Fruit fly (Drosophila melanogaster) whole organism, prepupa: Measurements from ENCODE around the gene CG32407.

Experiments used
- Ets96B ChIP-seq: fragments of 200-800 bp; optimal IDR thresholded peaks from 2 replicates; lab custom pipeline; 2019; ENCODE audit warnings: missing biosample characterization, mild to moderate bottlenecking, missing genetic modification characterization, moderate library complexity
- Sox14 ChIP-seq: fragments of 200-800 bp; sonication (Bioruptor generic); optimal IDR thresholded peaks from 3 replicates; lab custom pipeline; 2016; ENCODE audit warnings: missing biosample characterization, missing genetic modification characterization

DNA sequence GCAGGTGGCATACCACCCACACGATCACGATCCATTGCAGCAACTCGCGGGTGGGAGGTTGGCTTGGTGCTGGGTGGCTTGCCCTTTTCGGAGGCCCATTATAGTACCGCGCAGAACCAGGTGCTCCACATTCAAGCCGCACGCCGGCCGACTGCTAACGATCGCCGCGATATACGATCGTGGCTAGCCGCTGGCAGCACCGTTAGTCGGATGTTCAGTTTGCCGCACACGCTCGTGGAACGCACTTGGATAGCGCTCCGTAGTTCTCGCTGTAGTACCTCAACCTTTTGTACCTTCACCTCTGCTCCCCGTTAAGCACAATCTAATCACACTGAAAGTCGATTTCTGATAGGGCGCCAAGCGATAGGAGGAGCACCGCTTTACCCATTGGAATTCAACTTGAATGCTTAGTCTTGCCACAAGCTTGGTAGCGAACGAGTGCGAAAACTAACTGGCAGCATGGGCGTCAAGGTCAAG is 1.8 kb downstream of the CG32407 start, which contains the start of gene CG33523:
- no peak for TF ChIP-seq Sox14 (GFP tag; lab: Kevin White, UChicago)
- no peak for TF ChIP-seq Ets96B
